Fruit fly (Drosophila melanogaster): Measurements from ENCODE around the gene CG5863.

The CG5863 gene

DNA sequence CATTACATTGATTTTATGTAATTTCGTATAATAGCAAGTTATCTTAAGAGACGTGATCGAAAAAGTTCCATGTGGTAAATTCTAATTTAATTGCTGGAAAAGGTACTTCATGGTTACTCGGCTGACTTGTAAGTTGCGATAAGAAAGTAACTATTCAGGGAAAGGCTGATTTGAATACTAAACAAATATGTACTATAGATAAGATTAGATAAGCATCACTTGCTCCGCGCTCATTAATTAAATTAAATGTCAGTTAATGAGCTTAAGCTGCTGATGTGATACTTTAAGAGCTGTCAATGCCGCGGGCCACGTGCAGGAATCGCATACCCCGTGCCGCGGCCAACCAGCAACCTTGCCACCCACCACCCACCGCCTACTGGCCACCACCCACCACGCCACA is 10.8 kb upstream of the CG5863 start:
- TF ChIP-seq kay (GFP tag; ENCODE audit: borderline replicate concordance) (peak; percentile 25), CG33017 (tag; optimal IDR thresholded peaks at IDR 0.05) (peak; percentile 44), CG7101 (tag; optimal IDR thresholded peaks at IDR 0.05) (peak; percentile 16), CG11617 (GFP tag; optimal IDR thresholded peaks at IDR 0.05) (no peak), cic (GFP tag; optimal IDR thresholded peaks at IDR 0.05) (peak; percentile 21)

DNA sequence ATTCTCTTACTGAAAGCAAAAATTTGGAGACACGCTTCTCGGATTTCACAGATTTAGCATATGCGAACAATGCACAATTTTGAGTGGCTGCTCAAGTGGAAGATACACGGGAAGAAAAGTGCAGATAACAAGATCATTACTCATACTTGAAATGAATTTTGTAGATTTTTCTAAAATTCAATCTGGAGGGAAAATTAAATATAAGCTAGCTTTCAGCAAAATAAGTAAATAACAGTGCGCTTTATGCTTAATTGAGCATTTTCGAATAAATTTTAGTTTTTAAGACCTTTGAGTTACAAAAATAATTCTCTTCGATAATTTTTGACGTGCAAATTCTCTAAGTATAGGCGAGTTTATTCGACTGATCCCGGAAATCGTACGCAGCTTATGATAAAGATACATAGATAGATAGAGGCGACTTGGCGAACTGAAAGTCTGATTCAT is 10.2 kb upstream of the CG5863 start:
- TF ChIP-seq CG5204 (GFP tag; optimal IDR thresholded peaks at IDR 0.05) (no peak), CG7101 (tag; optimal IDR thresholded peaks at IDR 0.05) (peak; percentile 35), CG33017 (tag; optimal IDR thresholded peaks at IDR 0.05) (no peak), CG12768 (GFP tag; optimal IDR thresholded peaks at IDR 0.05) (peak; percentile 31), tj (GFP tag; optimal IDR thresholded peaks at IDR 0.05) (peak; percentile 90), Mnt (GFP tag; optimal IDR thresholded peaks at IDR 0.05) (no peak), pad (GFP tag; optimal IDR thresholded peaks at IDR 0.05) (peak; percentile 30), Clk (GFP tag; optimal IDR thresholded peaks at IDR 0.05) (no peak), bab1 (GFP tag; optimal IDR thresholded peaks at IDR 0.05) (peak; percentile 52), Crg-1 (GFP tag; optimal IDR thresholded peaks at IDR 0.05) (no peak), cnc (optimal IDR thresholded peaks at IDR 0.05) (no peak), Hr96 (GFP tag; optimal IDR thresholded peaks at IDR 0.05) (no peak), kay (GFP tag; ENCODE audit: borderline replicate concordance) (no peak), CG1620 (GFP tag; optimal IDR thresholded peaks at IDR 0.05) (no peak), cic (GFP tag; optimal IDR thresholded peaks at IDR 0.05) (no peak), toe (GFP tag; optimal IDR thresholded peaks at IDR 0.05) (peak; percentile 4), ovo (GFP tag; optimal IDR thresholded peaks at IDR 0.05) (no peak), CG11617 (GFP tag; optimal IDR thresholded peaks at IDR 0.05) (no peak), CG7045 (GFP tag; optimal IDR thresholded peaks at IDR 0.05) (peak; percentile 61), CG14711 (tag; optimal IDR thresholded peaks at IDR 0.05) (peak; percentile 52)

DNA sequence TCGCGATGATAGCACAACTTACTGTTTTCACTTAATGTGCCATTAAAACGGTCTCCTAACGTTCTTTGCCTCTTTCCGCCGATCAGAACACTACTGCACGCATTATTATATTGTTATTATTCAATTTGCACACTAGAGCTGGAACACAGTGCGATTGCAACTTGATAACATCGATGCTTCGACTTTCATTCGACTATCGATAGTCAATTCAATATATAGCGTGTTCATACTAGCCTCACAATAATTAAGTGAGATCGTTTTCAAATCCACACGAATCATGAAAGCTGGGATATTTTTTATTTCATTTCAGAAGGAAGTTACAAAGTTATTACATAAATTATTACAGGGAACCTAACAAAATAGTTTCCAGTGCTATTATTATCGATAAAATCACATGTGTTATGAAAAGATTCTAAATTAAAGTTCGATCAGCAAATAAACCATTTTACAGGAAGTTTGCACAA is 9.6 kb upstream of the CG5863 start:
- TF ChIP-seq toe (GFP tag; optimal IDR thresholded peaks at IDR 0.05) (peak; percentile 38), Hr96 (GFP tag; optimal IDR thresholded peaks at IDR 0.05) (peak; percentile 56), CG11617 (GFP tag; optimal IDR thresholded peaks at IDR 0.05) (peak; percentile 1), CG5204 (GFP tag; optimal IDR thresholded peaks at IDR 0.05) (peak; percentile 78), bab1 (GFP tag; optimal IDR thresholded peaks at IDR 0.05) (peak; percentile 45), CG12768 (GFP tag; optimal IDR thresholded peaks at IDR 0.05) (no peak), CG1620 (GFP tag; optimal IDR thresholded peaks at IDR 0.05) (peak; percentile 7), pad (GFP tag; optimal IDR thresholded peaks at IDR 0.05) (no peak), kay (GFP tag; ENCODE audit: borderline replicate concordance) (peak; percentile 89), cnc (optimal IDR thresholded peaks at IDR 0.05) (no peak), ovo (GFP tag; optimal IDR thresholded peaks at IDR 0.05) (peak; percentile 20), CG33017 (tag; optimal IDR thresholded peaks at IDR 0.05) (peak; percentile 28), Mnt (GFP tag; optimal IDR thresholded peaks at IDR 0.05) (peak; percentile 31), CG14711 (tag; optimal IDR thresholded peaks at IDR 0.05) (peak; percentile 22), CG7101 (tag; optimal IDR thresholded peaks at IDR 0.05) (peak; percentile 48), cic (GFP tag; optimal IDR thresholded peaks at IDR 0.05) (no peak), Crg-1 (GFP tag; optimal IDR thresholded peaks at IDR 0.05) (peak; percentile 44), CG7045 (GFP tag; optimal IDR thresholded peaks at IDR 0.05) (no peak), tj (GFP tag; optimal IDR thresholded peaks at IDR 0.05) (no peak), Clk (GFP tag; optimal IDR thresholded peaks at IDR 0.05) (no peak)

DNA sequence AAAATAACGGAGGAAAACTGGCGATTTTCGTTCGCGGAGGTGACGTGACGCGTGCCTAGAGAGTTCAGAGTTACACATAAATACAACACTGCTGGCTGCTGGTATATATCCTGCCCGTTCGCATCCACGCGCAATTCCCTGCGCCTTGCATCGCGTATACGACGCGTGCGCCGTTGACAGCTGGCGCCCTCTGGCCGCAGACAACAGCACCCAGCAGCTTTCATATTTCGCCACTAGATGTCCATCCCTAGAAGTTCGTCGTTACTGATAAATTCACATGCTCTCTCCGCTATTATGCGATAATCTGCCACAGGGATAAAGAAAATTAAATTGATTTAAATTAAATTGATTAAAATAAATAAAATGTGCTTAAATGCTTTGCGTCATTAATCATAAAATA is 8.5 kb upstream of the CG5863 start, which contains the start of gene Sur-8:
TSS of gene Sur-8 (minus strand) at position 82 of the 400 bp plus-strand sequence.
- TF ChIP-seq kay (GFP tag; ENCODE audit: borderline replicate concordance) (no peak), Clk (GFP tag; optimal IDR thresholded peaks at IDR 0.05) (no peak), CG1620 (GFP tag; optimal IDR thresholded peaks at IDR 0.05) (peak; percentile 62), CG33017 (tag; optimal IDR thresholded peaks at IDR 0.05) (no peak), cic (GFP tag; optimal IDR thresholded peaks at IDR 0.05) (no peak), CG7101 (tag; optimal IDR thresholded peaks at IDR 0.05) (no peak), Mnt (GFP tag; optimal IDR thresholded peaks at IDR 0.05) (peak; percentile 36), CG14711 (tag; optimal IDR thresholded peaks at IDR 0.05) (no peak), ovo (GFP tag; optimal IDR thresholded peaks at IDR 0.05) (peak; percentile 42), CG7045 (GFP tag; optimal IDR thresholded peaks at IDR 0.05) (peak; percentile 30), toe (GFP tag; optimal IDR thresholded peaks at IDR 0.05) (peak; percentile 35), Crg-1 (GFP tag; optimal IDR thresholded peaks at IDR 0.05) (no peak), CG12768 (GFP tag; optimal IDR thresholded peaks at IDR 0.05) (no peak), bab1 (GFP tag; optimal IDR thresholded peaks at IDR 0.05) (no peak), cnc (optimal IDR thresholded peaks at IDR 0.05) (no peak), Hr96 (GFP tag; optimal IDR thresholded peaks at IDR 0.05) (peak; percentile 74), pad (GFP tag; optimal IDR thresholded peaks at IDR 0.05) (peak; percentile 32), CG11617 (GFP tag; optimal IDR thresholded peaks at IDR 0.05) (no peak), CG5204 (GFP tag; optimal IDR thresholded peaks at IDR 0.05) (peak; percentile 33), tj (GFP tag; optimal IDR thresholded peaks at IDR 0.05) (no peak)

DNA sequence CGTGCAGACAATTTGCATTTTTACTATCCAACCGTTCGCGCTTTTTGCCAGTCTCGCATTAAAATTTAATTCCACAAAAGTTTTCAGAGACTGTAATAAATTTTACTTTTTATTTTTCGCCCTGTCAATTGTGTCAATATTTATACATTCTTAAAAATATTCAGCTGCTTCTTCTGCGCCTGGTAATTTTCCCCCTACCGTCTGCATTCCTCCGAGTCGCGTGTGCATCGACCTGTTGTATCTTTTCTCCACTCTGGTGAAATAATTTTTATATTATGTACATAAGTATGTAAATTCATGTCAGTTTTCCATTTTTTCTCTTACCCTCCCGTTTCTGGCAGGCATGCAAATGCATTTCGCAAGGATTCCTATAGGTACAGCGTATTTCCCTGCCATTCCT is 7.7 kb upstream of the CG5863 start, which contains the start of gene CG34279:
TSS of gene CG34279 (minus strand) at position 101 of the 400 bp plus-strand sequence.
- TF ChIP-seq Crg-1 (GFP tag; optimal IDR thresholded peaks at IDR 0.05) = no peak
- TF ChIP-seq CG33017 (tag; optimal IDR thresholded peaks at IDR 0.05) = no peak
- no peak for TF ChIP-seq ovo (GFP tag; optimal IDR thresholded peaks at IDR 0.05)
- TF ChIP-seq pad (GFP tag; optimal IDR thresholded peaks at IDR 0.05) = no peak
- no peak for TF ChIP-seq CG7101 (tag; optimal IDR thresholded peaks at IDR 0.05)
- no peak for TF ChIP-seq CG12768 (GFP tag; optimal IDR thresholded peaks at IDR 0.05)
- no peak for TF ChIP-seq bab1 (GFP tag; optimal IDR thresholded peaks at IDR 0.05)
- TF ChIP-seq Clk (GFP tag; optimal IDR thresholded peaks at IDR 0.05) = no peak
- no peak for TF ChIP-seq CG1620 (GFP tag; optimal IDR thresholded peaks at IDR 0.05)
- TF ChIP-seq CG14711 (tag; optimal IDR thresholded peaks at IDR 0.05) = no peak
- TF ChIP-seq cic (GFP tag; optimal IDR thresholded peaks at IDR 0.05) = no peak

DNA sequence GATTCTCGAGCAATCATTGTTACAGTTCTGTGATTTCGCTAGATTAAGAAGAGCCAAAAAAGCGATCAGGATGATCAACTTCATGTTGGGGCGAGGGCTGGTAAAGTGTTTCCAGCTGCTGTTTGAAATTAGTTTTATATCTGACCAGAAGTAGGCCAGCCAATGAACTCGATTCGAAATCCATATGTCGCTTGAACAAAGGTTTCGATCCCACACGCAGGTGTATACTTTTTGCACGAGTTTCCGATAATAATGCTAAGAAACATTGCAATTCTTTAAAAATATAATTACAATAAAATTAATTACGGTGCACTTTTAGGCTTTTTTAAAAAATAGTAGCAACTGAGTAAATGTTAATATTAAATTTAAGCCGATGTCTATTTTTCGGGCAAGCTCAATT is 7.3 kb upstream of the CG5863 start, which contains the start of gene CG34280:
TSS of gene CG34280 (minus strand) at position 101 of the 400 bp plus-strand sequence.
- TF ChIP-seq kay (GFP tag; ENCODE audit: borderline replicate concordance) = peak; percentile 58
- TF ChIP-seq Clk (GFP tag; optimal IDR thresholded peaks at IDR 0.05) = no peak
